Worm (Caenorhabditis elegans) whole organism, midembryonic: ENCODE results near the gene C04G6.2.

Source experiments
- flt-1 ChIP-seq: fragments of 200-800 bp; sonication (Bioruptor generic); IDR thresholded peaks from 2 replicates; pipeline ENCODE4 v1.3.6; 2022; ENCODE audit warnings: missing genetic modification characterization, missing compliant biosample characterization
- ztf-29 ChIP-seq: fragments of 200-800 bp; sonication (Bioruptor generic); IDR thresholded peaks from 2 replicates; pipeline ENCODE4 v1.3.6; 2022; ENCODE audit warnings: missing genetic modification reagents, missing genetic modification characterization, missing compliant biosample characterization

DNA sequence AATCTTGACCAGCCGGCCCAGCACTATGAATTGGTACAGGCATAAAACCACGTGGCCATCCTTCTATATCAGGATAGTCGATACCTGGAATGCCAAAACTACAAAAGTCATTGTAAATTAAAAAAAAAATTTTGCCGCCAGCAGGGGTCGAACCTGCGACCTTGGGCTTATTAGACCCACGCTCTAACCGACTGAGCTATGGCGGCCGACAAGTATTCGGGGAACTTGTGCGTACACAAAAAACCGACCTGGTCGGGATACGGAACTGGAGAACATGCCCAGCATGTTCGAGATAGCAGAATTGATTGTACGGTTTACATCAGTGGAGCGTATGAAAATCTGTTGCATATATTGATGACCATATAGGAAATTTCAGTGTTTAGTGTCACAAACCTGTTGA, 35.7 kb upstream of the C04G6.2 start:
- peak; percentile 78; the same call in 1 of the 2 replicates for TF ChIP-seq ztf-29
- peak; percentile 81 for TF ChIP-seq flt-1 (GFP tag; lab: Robert Waterston, UW)
